Worm (Caenorhabditis elegans) whole organism, young adult: ENCODE results near the gene cnc-6.

Experiments
- K11D2.4 ChIP-seq: fragments of 200-800 bp; sonication (Bioruptor generic); IDR thresholded peaks from 2 replicates; pipeline ENCODE4 v1.3.6; 2022; ENCODE audit warnings: missing genetic modification reagents, missing genetic modification characterization, missing compliant biosample characterization
- ZK185.1 ChIP-seq: sonication (generic microtip); optimal IDR thresholded peaks from 2 replicates; lab custom pipeline; 2016; ENCODE audit warnings: mild to moderate bottlenecking, missing genetic modification characterization, missing compliant biosample characterization; ENCODE audit not compliant: poor library complexity, severe bottlenecking
- athp-1 ChIP-seq: sonication (generic microtip); optimal IDR thresholded peaks from 2 replicates; lab custom pipeline; 2017; ENCODE audit warnings: mild to moderate bottlenecking, missing genetic modification characterization, missing compliant biosample characterization
- zfh-2 ChIP-seq: fragments of 200-800 bp; sonication (Bioruptor generic); conservative IDR thresholded peaks from 2 replicates; pipeline ENCODE4 v1.3.6; 2022; ENCODE audit warnings: missing genetic modification reagents, missing genetic modification characterization, missing compliant biosample characterization

The cnc-6 gene

DNA sequence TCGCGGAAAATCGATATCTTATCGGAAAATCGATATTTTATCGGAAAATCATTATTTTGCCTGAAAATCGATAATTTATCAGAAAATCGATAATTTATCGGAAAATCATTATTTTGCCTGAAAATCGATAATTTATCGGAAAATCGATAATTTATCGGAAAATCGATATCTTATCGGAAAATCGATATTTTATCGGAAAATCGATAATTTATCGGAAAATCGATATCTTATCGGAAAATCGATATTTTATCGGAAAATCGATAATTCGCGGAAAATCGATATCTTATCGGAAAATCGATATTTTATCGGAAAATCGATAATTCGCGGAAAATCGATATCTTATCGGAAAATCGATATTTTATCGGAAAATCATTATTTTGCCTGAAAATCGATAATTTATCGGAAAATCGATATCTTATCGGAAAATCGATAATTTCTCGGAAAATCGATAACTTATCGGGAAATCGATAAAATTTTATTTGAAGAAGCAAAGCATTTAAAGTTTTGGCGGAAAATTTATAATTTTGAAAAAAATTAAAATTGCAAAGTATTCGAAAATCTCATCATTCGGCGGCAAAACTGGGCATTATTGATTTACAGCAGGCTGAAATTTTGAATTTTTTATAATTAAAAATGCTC is 44.1 kb downstream of the cnc-6 start:
- peak; percentile 59; the same call in 1 of the 2 replicates for TF ChIP-seq K11D2.4

DNA sequence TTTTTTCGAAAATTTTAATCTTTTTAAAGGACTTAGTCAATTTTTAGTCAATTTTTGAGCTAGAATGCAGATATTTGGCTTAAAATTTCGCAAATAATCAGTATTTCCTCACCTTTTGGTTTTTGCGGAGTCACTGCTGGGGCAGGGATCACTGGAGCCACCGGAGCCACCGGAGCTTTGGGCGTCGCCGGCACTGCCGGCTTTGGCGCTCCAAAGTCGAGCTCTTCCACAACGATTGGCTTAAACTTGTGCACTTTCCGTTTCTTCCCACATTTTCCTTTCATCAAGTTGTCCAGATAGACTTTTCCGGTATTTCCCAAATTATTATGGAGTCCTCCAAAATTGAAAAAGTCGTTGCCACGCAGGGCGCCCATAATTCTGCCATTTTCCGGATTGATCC is 51.0 kb downstream of the cnc-6 start:
- TF ChIP-seq zfh-2 (GFP tag; lab: Robert Waterston, UW) (peak; percentile 50), ZK185.1 (tag; lab: Kevin White, UChicago) (no peak), athp-1 (tag; lab: Kevin White, UChicago) (no peak)
- TF ChIP-seq, all 124 proteins: peak for 1
